Worm (Caenorhabditis elegans): Measurements from ENCODE around the gene F13B12.4.
A peak's percentile ranks its signal among the peaks of the same experiment; 100 is the strongest.

Gene F13B12.4

DNA sequence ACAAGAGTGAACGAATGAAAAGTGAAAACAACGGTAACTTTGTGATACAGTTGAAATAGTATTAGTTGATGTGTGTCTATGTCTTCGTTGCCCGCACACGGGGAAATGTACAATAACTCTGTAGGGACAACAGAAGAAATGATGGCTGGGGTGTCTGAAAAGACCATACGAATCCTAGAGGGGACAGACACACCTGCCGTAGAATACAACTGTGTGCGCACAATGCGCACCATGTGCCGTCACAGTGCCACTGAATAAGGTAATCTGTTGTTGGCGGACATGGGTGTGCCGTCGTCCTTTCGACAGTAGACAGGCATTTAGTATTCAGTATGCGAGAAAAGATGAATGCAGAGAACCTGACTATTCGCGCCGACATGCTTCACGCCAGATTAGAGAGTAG lies 28.4 kb downstream of the F13B12.4 start:
- TF ChIP-seq nhr-28 (tag; optimal IDR thresholded peaks at IDR 0.05) (peak; percentile 49), dve-1 (tag; optimal IDR thresholded peaks at IDR 0.05; ENCODE audit: insufficient read depth) (peak; percentile 10), hlh-30 (tag; optimal IDR thresholded peaks at IDR 0.05; ENCODE audit: insufficient read depth) (peak; percentile 17), mxl-3 (GFP tag; optimal IDR thresholded peaks at IDR 0.05) (peak; percentile 70), pha-4 (GFP tag; IDR thresholded peaks at IDR 0.05) (no peak), pha-4 (tag; optimal IDR thresholded peaks at IDR 0.05) (no peak), aha-1 (tag) (peak; percentile 84), dmd-8 (GFP tag; IDR thresholded peaks at IDR 0.05) (no peak), hif-1 (tag; optimal IDR thresholded peaks at IDR 0.05) (no peak), mes-2 (tag; optimal IDR thresholded peaks at IDR 0.05; ENCODE audit: poor library complexity, severe bottlenecking) (peak; percentile 28)

DNA sequence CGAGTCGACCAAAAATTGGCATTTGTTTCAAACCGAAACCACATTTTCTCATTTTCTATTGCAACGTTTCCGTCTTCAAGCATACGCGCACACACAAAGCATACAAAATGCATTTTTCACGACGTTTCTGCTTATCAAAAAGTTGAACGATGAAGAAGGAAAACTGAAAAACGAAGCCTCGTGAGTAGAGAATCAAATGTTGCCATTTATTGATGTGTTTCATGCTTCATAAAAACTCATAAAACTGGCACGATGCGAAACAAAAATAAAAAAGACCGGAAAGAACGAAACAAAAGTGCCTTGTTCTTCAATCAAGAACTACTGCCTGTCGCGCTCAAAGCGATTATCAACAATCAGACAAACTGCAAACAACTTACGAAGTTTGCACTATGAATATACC lies 29.3 kb downstream of the F13B12.4 start:
- TF ChIP-seq dmd-6 (GFP tag; IDR thresholded peaks at IDR 0.05) (peak; percentile 57), nhr-48 (tag; optimal IDR thresholded peaks at IDR 0.05) (no peak), dve-1 (tag; optimal IDR thresholded peaks at IDR 0.05; ENCODE audit: insufficient read depth) (peak; percentile 22), php-3 (GFP tag; IDR thresholded peaks at IDR 0.05) (peak; percentile 71), nhr-76 (tag; optimal IDR thresholded peaks at IDR 0.05) (no peak), nhr-237 (tag; optimal IDR thresholded peaks at IDR 0.05) (no peak), hlh-11 (tag; optimal IDR thresholded peaks at IDR 0.05) (peak; percentile 29), F10B5.3 (tag; optimal IDR thresholded peaks at IDR 0.05) (no peak), nhr-6 (tag; optimal IDR thresholded peaks at IDR 0.05) (peak; percentile 1), mxl-3 (GFP tag; optimal IDR thresholded peaks at IDR 0.05) (peak; percentile 36), nhr-28 (tag; optimal IDR thresholded peaks at IDR 0.05) (peak; percentile 67), pqm-1 (tag; optimal IDR thresholded peaks at IDR 0.05) (peak; percentile 14), daf-16 (GFP tag; optimal IDR thresholded peaks at IDR 0.05) (no peak), daf-16 (tag; optimal IDR thresholded peaks at IDR 0.05) (peak; percentile 76)

DNA sequence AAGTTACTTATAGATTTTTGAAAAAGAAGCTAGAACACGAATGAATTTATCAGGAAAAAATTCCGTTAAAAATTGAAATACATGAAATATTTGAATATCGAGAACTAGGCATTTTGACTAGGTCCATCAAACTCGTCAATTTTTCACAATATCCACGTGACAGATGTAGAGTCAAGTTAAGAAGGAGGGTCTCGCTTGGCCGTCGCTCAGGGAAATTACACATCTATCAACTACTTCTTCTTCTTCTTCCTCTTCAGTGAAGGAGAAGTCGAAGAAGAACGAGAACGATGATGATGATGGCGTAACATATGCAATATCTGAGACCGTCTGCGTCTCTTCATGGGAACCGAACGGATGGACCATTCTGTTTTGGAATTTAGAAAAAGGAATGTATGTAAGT lies 29.8 kb downstream of the F13B12.4 start:
- TF ChIP-seq mxl-3 (GFP tag; optimal IDR thresholded peaks at IDR 0.05) (no peak), ces-1 (GFP tag; optimal IDR thresholded peaks at IDR 0.05) (no peak), F44E2.7 (GFP tag; IDR thresholded peaks at IDR 0.05) (no peak), ceh-62 (tag; optimal IDR thresholded peaks at IDR 0.05) (no peak), hlh-30 (tag; optimal IDR thresholded peaks at IDR 0.05; ENCODE audit: insufficient read depth) (peak; percentile 16), jun-1 (tag; optimal IDR thresholded peaks at IDR 0.05) (no peak), unc-62 (GFP tag; optimal IDR thresholded peaks at IDR 0.05 in 1 of 2) (peak in 1 of 2 experiments; percentile 85), unc-62 (tag; optimal IDR thresholded peaks at IDR 0.05) (no peak), lin-13 (GFP tag; optimal IDR thresholded peaks at IDR 0.05) (no peak), ceh-28 (tag; optimal IDR thresholded peaks at IDR 0.05) (no peak), ztf-11 (tag; optimal IDR thresholded peaks at IDR 0.05) (no peak)

DNA sequence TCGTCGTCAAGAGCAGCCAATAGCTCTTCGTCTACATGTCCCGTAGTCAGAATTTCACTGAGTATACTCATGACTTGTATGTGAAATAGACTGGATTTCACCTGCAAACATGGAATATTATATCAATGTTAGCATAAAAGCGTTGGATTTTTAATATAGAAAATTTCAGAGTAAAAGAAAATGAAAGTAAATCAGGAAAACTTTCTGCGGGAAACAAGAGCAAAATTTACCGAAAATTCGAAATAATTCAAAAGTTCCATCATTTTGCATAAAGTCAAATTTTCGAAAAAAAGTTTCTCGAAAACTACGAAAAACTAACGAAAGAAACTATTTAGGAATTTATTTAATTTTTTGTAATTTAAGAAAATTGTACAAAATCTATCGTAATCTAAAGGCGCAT lies 31.9 kb downstream of the F13B12.4 start, which contains the start of gene F13B12.6:
TSS of gene F13B12.6 (minus strand) at position 101 of the 400 bp plus-strand sequence.
- TF ChIP-seq duxl-1 (tag; optimal IDR thresholded peaks at IDR 0.05; ENCODE audit: poor library complexity) (no peak), cey-2 (tag; optimal IDR thresholded peaks at IDR 0.05; ENCODE audit: borderline replicate concordance, insufficient read depth) (no peak), dpl-1 (GFP tag; optimal IDR thresholded peaks at IDR 0.05) (no peak), dmd-9 (GFP tag; IDR thresholded peaks at IDR 0.05) (no peak), zip-11 (GFP tag; IDR thresholded peaks at IDR 0.05) (no peak), fkh-10 (GFP tag; optimal IDR thresholded peaks at IDR 0.05) (no peak), dmd-6 (GFP tag; IDR thresholded peaks at IDR 0.05) (no peak), madf-5 (GFP tag; IDR thresholded peaks at IDR 0.05) (no peak), lin-29 (GFP tag; IDR thresholded peaks at IDR 0.05) (no peak), ceh-32 (tag; optimal IDR thresholded peaks at IDR 0.05; ENCODE audit: poor library complexity) (no peak), skn-1 (tag; optimal IDR thresholded peaks at IDR 0.05) (no peak), F26F4.8 (GFP tag; conservative IDR thresholded peaks at IDR 0.05) (no peak), nhr-111 (GFP tag; optimal IDR thresholded peaks at IDR 0.05) (no peak)

Measured in whole organism, L4 larva.